Worm (Caenorhabditis elegans) whole organism, L4 larva: ENCODE data around the gene F49F1.2.

Experiments
- F49E8.2 ChIP-seq: sonication (generic microtip); optimal IDR thresholded peaks from 2 replicates; lab custom pipeline; 2016; ENCODE audit warnings: missing compliant biosample characterization, mild to moderate bottlenecking, missing genetic modification characterization, borderline replicate concordance
- hlh-11 ChIP-seq: fragments of 200-800 bp; sonication (Bioruptor generic); optimal IDR thresholded peaks from 2 replicates; lab custom pipeline; 2018; ENCODE audit warnings: mild to moderate bottlenecking, missing genetic modification characterization, missing compliant biosample characterization
- nhr-237 ChIP-seq: sonication (generic microtip); optimal IDR thresholded peaks from 2 replicates; lab custom pipeline; 2017; ENCODE audit warnings: missing biosample characterization, missing genetic modification characterization
- pha-4 ChIP-seq, 2 experiments: fragments of 150-350 bp in 1 of 2; fragments of 200-800 bp in 1 of 2; sonication (Bioruptor generic) in 1 of 2; IDR thresholded peaks in 1 of 2; optimal IDR thresholded peaks in 1 of 2; 2 replicates each; pipeline versions ENCODE4 v1.3.6 to Lab custom; 2014 to 2022; ENCODE audit warnings: missing genetic modification characterization in 2 of 2, missing genetic modification reagents in 2 of 2, missing biosample characterization in 1 of 2, missing compliant biosample characterization in 1 of 2
- sdz-12 ChIP-seq: fragments of 200-800 bp; sonication (Bioruptor generic); optimal IDR thresholded peaks from 2 replicates; lab custom pipeline; 2018; ENCODE audit warnings: mild to moderate bottlenecking, missing genetic modification characterization, missing compliant biosample characterization

ce11 chrIV:4120263-4120662 is 4.5 kb downstream of the F49F1.2 start, which contains the start of gene F49F1.5:
- TF ChIP-seq hlh-11 (tag; lab: Kevin White, UChicago) (no peak), F49E8.2 (no peak), pha-4 (GFP tag; IDR thresholded peaks at IDR 0.05; lab: Robert Waterston, UW) (no peak), pha-4 (tag; optimal IDR thresholded peaks at IDR 0.05; lab: Kevin White, UChicago) (no peak), sdz-12 (GFP tag; lab: Kevin White, UChicago) (no peak), nhr-237 (tag; lab: Kevin White, UChicago) (no peak)
